Fruit fly (Drosophila melanogaster) whole organism, embryonic: ENCODE measurements around the gene Kal1.

Source experiments
- Atf-2 ChIP-seq: fragments of 200-800 bp; sonication (Bioruptor generic); optimal IDR thresholded peaks from 2 replicates; lab custom pipeline; 2016; ENCODE audit warnings: missing biosample characterization, missing genetic modification characterization
- Blimp-1 ChIP-seq: fragments of 200-800 bp; sonication (Bioruptor generic); optimal IDR thresholded peaks from 3 replicates; lab custom pipeline; 2018; ENCODE audit warnings: missing biosample characterization, missing genetic modification characterization, mild to moderate bottlenecking, moderate library complexity, missing genetic modification reagents
- CG10274 ChIP-seq: fragments of 200-800 bp; sonication (Bioruptor generic); optimal IDR thresholded peaks from 3 replicates; lab custom pipeline; 2017; ENCODE audit warnings: missing biosample characterization, mild to moderate bottlenecking, missing genetic modification characterization
- CG10431 ChIP-seq: fragments of 200-800 bp; sonication (Bioruptor generic); optimal IDR thresholded peaks from 3 replicates; lab custom pipeline; 2018; ENCODE audit warnings: missing biosample characterization, mild to moderate bottlenecking, missing genetic modification characterization
- CG10654 ChIP-seq: fragments of 200-800 bp; sonication (Bioruptor generic); optimal IDR thresholded peaks from 2 replicates; lab custom pipeline; 2016; ENCODE audit warnings: missing biosample characterization, missing genetic modification characterization
- CG11085 ChIP-seq: fragments of 200-800 bp; sonication (Bioruptor generic); IDR thresholded peaks from 2 replicates; pipeline ENCODE4 v1.3.6; 2022; ENCODE audit warnings: missing biosample characterization, missing genetic modification characterization
- CG1233 ChIP-seq: fragments of 200-800 bp; sonication (Bioruptor generic); optimal IDR thresholded peaks from 4 replicates; lab custom pipeline; 2018; ENCODE audit warnings: missing biosample characterization, mild to moderate bottlenecking, missing genetic modification characterization
- CG12744 ChIP-seq: fragments of 200-800 bp; sonication (Bioruptor generic); optimal IDR thresholded peaks from 2 replicates; lab custom pipeline; 2016; ENCODE audit warnings: missing biosample characterization, missing genetic modification characterization
- CG13123 ChIP-seq: fragments of 200-800 bp; sonication (Bioruptor generic); optimal IDR thresholded peaks from 2 replicates; lab custom pipeline; 2016; ENCODE audit warnings: missing biosample characterization, missing genetic modification characterization
- CG15073 ChIP-seq: fragments of 200-800 bp; sonication (Bioruptor generic); optimal IDR thresholded peaks from 2 replicates; lab custom pipeline; 2016; ENCODE audit warnings: missing biosample characterization, missing genetic modification characterization
- CG1603 ChIP-seq: fragments of 200-800 bp; sonication (Bioruptor generic); optimal IDR thresholded peaks from 2 replicates; lab custom pipeline; 2019; ENCODE audit warnings: missing biosample characterization, mild to moderate bottlenecking, missing genetic modification characterization, moderate library complexity
- CG16779 ChIP-seq: fragments of 200-800 bp; sonication (Bioruptor generic); IDR thresholded peaks from 2 replicates; pipeline ENCODE4 v1.3.6; 2022; ENCODE audit warnings: missing biosample characterization, missing genetic modification characterization
- CG17361 ChIP-seq: fragments of 200-800 bp; sonication (Bioruptor generic); IDR thresholded peaks from 3 replicates; pipeline ENCODE4 v1.3.6; 2022; ENCODE audit warnings: missing biosample characterization, missing genetic modification characterization
- CG3065 ChIP-seq: fragments of 200-800 bp; sonication (Bioruptor generic); optimal IDR thresholded peaks from 2 replicates; lab custom pipeline; 2016; ENCODE audit warnings: missing biosample characterization, missing genetic modification characterization
- CG4282 ChIP-seq: fragments of 200-800 bp; sonication (Bioruptor generic); optimal IDR thresholded peaks from 2 replicates; lab custom pipeline; 2016; ENCODE audit warnings: missing biosample characterization, missing genetic modification characterization
- CG43689 ChIP-seq: fragments of 200-800 bp; sonication (Bioruptor generic); IDR thresholded peaks from 2 replicates; pipeline ENCODE4 v1.3.6; 2022; ENCODE audit warnings: missing biosample characterization, missing genetic modification characterization
- CG4617 ChIP-seq: fragments of 200-800 bp; sonication (Bioruptor generic); optimal IDR thresholded peaks from 3 replicates; lab custom pipeline; 2016; ENCODE audit warnings: missing biosample characterization, missing genetic modification characterization, borderline replicate concordance
- CG5953 ChIP-seq: fragments of 200-800 bp; sonication (Bioruptor generic); IDR thresholded peaks from 2 replicates; pipeline ENCODE4 v1.3.6; 2022; ENCODE audit warnings: missing biosample characterization, missing genetic modification characterization
- CG6791 ChIP-seq: fragments of 200-800 bp; sonication (Bioruptor generic); IDR thresholded peaks from 3 replicates; pipeline ENCODE4 v1.3.6; 2022; ENCODE audit warnings: missing biosample characterization, missing genetic modification characterization; ENCODE audit not compliant: partially characterized antibody
- CG8089 ChIP-seq: fragments of 200-800 bp; sonication (Bioruptor generic); optimal IDR thresholded peaks from 3 replicates; lab custom pipeline; 2016; ENCODE audit warnings: missing biosample characterization, missing genetic modification characterization
- CTCF ChIP-seq: fragments of 200-800 bp; sonication (Bioruptor generic); optimal IDR thresholded peaks from 2 replicates; lab custom pipeline; 2017; ENCODE audit warnings: missing biosample characterization, mild to moderate bottlenecking, missing genetic modification characterization, moderate library complexity
- D19A ChIP-seq: fragments of 200-800 bp; optimal IDR thresholded peaks from 3 replicates; lab custom pipeline; 2019; ENCODE audit warnings: missing biosample characterization, mild to moderate bottlenecking, missing genetic modification characterization, moderate library complexity
- Dek ChIP-seq: fragments of 200-800 bp; sonication (Bioruptor generic); optimal IDR thresholded peaks from 3 replicates; lab custom pipeline; 2019; ENCODE audit warnings: missing biosample characterization, mild to moderate bottlenecking, missing genetic modification characterization, moderate library complexity
- Dip2 ChIP-seq: fragments of 200-800 bp; sonication (Bioruptor generic); IDR thresholded peaks from 2 replicates; pipeline ENCODE4 v1.3.6; 2022; ENCODE audit warnings: missing biosample characterization, missing genetic modification characterization
- Elba2 ChIP-seq: fragments of 200-800 bp; sonication (Bioruptor generic); optimal IDR thresholded peaks from 3 replicates; lab custom pipeline; 2016; ENCODE audit warnings: missing biosample characterization, missing genetic modification characterization
- Fer1 ChIP-seq: fragments of 200-800 bp; sonication (Bioruptor generic); optimal IDR thresholded peaks from 2 replicates; lab custom pipeline; 2017; ENCODE audit warnings: missing biosample characterization, mild to moderate bottlenecking, missing genetic modification characterization
- Fer3 ChIP-seq: fragments of 200-800 bp; sonication (Bioruptor generic); optimal IDR thresholded peaks from 2 replicates; lab custom pipeline; 2018; ENCODE audit warnings: missing biosample characterization, mild to moderate bottlenecking, missing genetic modification characterization, moderate library complexity
- Hmr ChIP-seq: fragments of 200-800 bp; sonication (Bioruptor generic); optimal IDR thresholded peaks from 3 replicates; lab custom pipeline; 2017; ENCODE audit warnings: mild to moderate bottlenecking, missing biosample characterization, missing genetic modification reagents, missing genetic modification characterization
- Hmx ChIP-seq: fragments of 200-800 bp; sonication (Bioruptor generic); optimal IDR thresholded peaks from 2 replicates; lab custom pipeline; 2016; ENCODE audit warnings: missing biosample characterization, missing genetic modification characterization
- Lim3 ChIP-seq: fragments of 200-800 bp; sonication (Bioruptor generic); IDR thresholded peaks from 2 replicates; pipeline ENCODE4 v1.3.6; 2022; ENCODE audit warnings: missing biosample characterization, missing genetic modification characterization
- Lpt ChIP-seq: fragments of >200 bp; optimal IDR thresholded peaks from 2 replicates; lab custom pipeline; 2018; ENCODE audit warnings: missing biosample characterization, missing genetic modification characterization
- NK7.1 ChIP-seq: fragments of 200-800 bp; sonication (Bioruptor generic); optimal IDR thresholded peaks from 3 replicates; lab custom pipeline; 2016; ENCODE audit warnings: missing biosample characterization, missing genetic modification characterization
- Nf-YA ChIP-seq: fragments of 200-800 bp; sonication (Bioruptor generic); IDR thresholded peaks from 2 replicates; pipeline ENCODE4 v1.3.6; 2022; ENCODE audit warnings: missing biosample characterization, missing genetic modification characterization
- Optix ChIP-seq: fragments of 200-800 bp; sonication (Bioruptor generic); IDR thresholded peaks from 3 replicates; pipeline ENCODE4 v1.3.6; 2022; ENCODE audit warnings: missing biosample characterization, missing genetic modification characterization
- PHDP ChIP-seq: fragments of 200-800 bp; sonication (Bioruptor generic); optimal IDR thresholded peaks from 3 replicates; lab custom pipeline; 2018; ENCODE audit warnings: missing biosample characterization, mild to moderate bottlenecking, missing genetic modification characterization, moderate library complexity
- Pdp1 ChIP-seq, 2 experiments: fragments of 200-800 bp; sonication (Bioruptor generic); optimal IDR thresholded peaks; 3 replicates each; lab custom pipeline; 2016; ENCODE audit warnings: missing biosample characterization in 2 of 2, missing genetic modification characterization in 2 of 2, mild to moderate bottlenecking in 1 of 2, moderate library complexity in 1 of 2
- Rfx ChIP-seq: fragments of 200-800 bp; sonication (Bioruptor generic); IDR thresholded peaks from 2 replicates; pipeline ENCODE4 v1.3.6; 2022; ENCODE audit warnings: missing biosample characterization, missing genetic modification characterization
- Sin3A ChIP-seq: fragments of >200 bp; optimal IDR thresholded peaks from 2 replicates; lab custom pipeline; 2018
- Sry-β ChIP-seq: fragments of 200-800 bp; sonication (Bioruptor generic); optimal IDR thresholded peaks from 2 replicates; lab custom pipeline; 2018; ENCODE audit warnings: missing biosample characterization, mild to moderate bottlenecking, missing genetic modification characterization, moderate library complexity
- Usf ChIP-seq: fragments of 200-800 bp; sonication (Bioruptor generic); optimal IDR thresholded peaks from 2 replicates; lab custom pipeline; 2017; ENCODE audit warnings: missing genotype, missing biosample characterization, missing genetic modification characterization
- YL-1 ChIP-seq: fragments of 200-800 bp; sonication (Bioruptor generic); optimal IDR thresholded peaks from 3 replicates; lab custom pipeline; 2017; ENCODE audit warnings: missing biosample characterization, mild to moderate bottlenecking, missing genetic modification characterization
- bab2 ChIP-seq: fragments of 200-800 bp; sonication (Bioruptor generic); optimal IDR thresholded peaks from 2 replicates; lab custom pipeline; 2016; ENCODE audit warnings: missing biosample characterization, missing genetic modification characterization
- bigmax ChIP-seq: fragments of 200-800 bp; sonication (Bioruptor generic); optimal IDR thresholded peaks from 2 replicates; lab custom pipeline; 2018; ENCODE audit warnings: missing biosample characterization, mild to moderate bottlenecking, missing genetic modification characterization
- cg ChIP-seq: fragments of 200-800 bp; sonication (Bioruptor generic); optimal IDR thresholded peaks from 3 replicates; lab custom pipeline; 2019; ENCODE audit warnings: missing biosample characterization, mild to moderate bottlenecking, missing genetic modification characterization, moderate library complexity
- inv ChIP-seq: fragments of 200-800 bp; sonication (Bioruptor generic); IDR thresholded peaks from 2 replicates; pipeline ENCODE4 v1.3.6; 2022; ENCODE audit warnings: missing biosample characterization, missing genetic modification characterization; ENCODE audit not compliant: partially characterized antibody
- odd ChIP-seq: fragments of 200-800 bp; sonication (Bioruptor generic); optimal IDR thresholded peaks from 2 replicates; lab custom pipeline; 2017; ENCODE audit warnings: missing biosample characterization, mild to moderate bottlenecking, missing genetic modification characterization
- pros ChIP-seq: fragments of 200-800 bp; sonication (Bioruptor generic); optimal IDR thresholded peaks from 3 replicates; lab custom pipeline; 2019; ENCODE audit warnings: missing biosample characterization, mild to moderate bottlenecking, missing genetic modification characterization, moderate library complexity
- slbo ChIP-seq: fragments of 200-800 bp; sonication (Bioruptor generic); IDR thresholded peaks from 2 replicates; pipeline ENCODE4 v1.3.6; 2022; ENCODE audit warnings: missing biosample characterization, missing genetic modification characterization
- slou ChIP-seq: fragments of 200-800 bp; sonication (Bioruptor generic); optimal IDR thresholded peaks from 3 replicates; lab custom pipeline; 2016; ENCODE audit warnings: missing biosample characterization, missing genetic modification characterization
- sna ChIP-seq: fragments of 200-800 bp; sonication (Bioruptor generic); IDR thresholded peaks from 2 replicates; pipeline ENCODE4 v1.3.6; 2022; ENCODE audit warnings: missing biosample characterization, missing genetic modification characterization; ENCODE audit not compliant: partially characterized antibody
- vfl ChIP-seq: fragments of 200-800 bp; sonication (Bioruptor generic); optimal IDR thresholded peaks from 2 replicates; lab custom pipeline; 2016; ENCODE audit warnings: missing biosample characterization, missing genetic modification characterization

The Kal1 gene

dm6 chr3R:24161173-24161811 lies 20.1 kb downstream of the Kal1 start, which contains the start of the genes Myo95E and TBC1d7 (continued):
- TF ChIP-seq Rfx (peak; percentile 95), CG17361 (peak; percentile 92), vfl (peak; percentile 61), NK7.1 (GFP tag; lab: Kevin White, UChicago) (no peak), CG8089 (no peak), CG43689 (GFP tag; lab: Robert Waterston, UW) (peak; percentile 87), CG1233 (GFP tag; lab: Kevin White, UChicago) (peak; percentile 81), Fer1 (GFP tag; lab: Kevin White, UChicago) (peak; percentile 83), CG1603 (tag; lab: Kevin White, UChicago) (no peak), slou (GFP tag; lab: Kevin White, UChicago) (peak; percentile 60), Dip2 (GFP tag; lab: Robert Waterston, UW) (no peak), CG12744 (no peak), Lim3 (GFP tag; lab: Robert Waterston, UW) (peak; percentile 85), Blimp-1 (no peak), slbo (GFP tag; lab: Robert Waterston, UW) (peak; percentile 93), CG15073 (GFP tag; lab: Kevin White, UChicago) (peak; percentile 28), pros (GFP tag; lab: Kevin White, UChicago) (no peak), Hmr (GFP tag; lab: Kevin White, UChicago) (peak; percentile 88), CG10274 (GFP tag; lab: Kevin White, UChicago) (peak; percentile 92), Sry-β (peak; percentile 64), Atf-2 (no peak), CG4617 (GFP tag; lab: Kevin White, UChicago) (peak; percentile 76), CG10654 (peak; percentile 73), odd (GFP tag; lab: Kevin White, UChicago) (no peak), Sin3A (lab: Kevin White, UChicago) (peak; percentile 5), cg (GFP tag; lab: Kevin White, UChicago) (no peak), CG6791 (GFP tag; lab: Robert Waterston, UW) (peak; percentile 39; the same call in 1 of the 3 replicates), Nf-YA (GFP tag; lab: Robert Waterston, UW) (peak; percentile 83), Fer3 (tag; lab: Kevin White, UChicago) (peak; percentile 86), CG16779 (GFP tag; lab: Robert Waterston, UW) (0 out of 2 replicates have a peak, but pooled peaks have one; percentile 46), CG10431 (GFP tag; lab: Kevin White, UChicago) (no peak), bab2 (GFP tag; lab: Kevin White, UChicago) (peak; percentile 58), CTCF (GFP tag; lab: Kevin White, UChicago) (no peak), Hmx (no peak), CG11085 (peak; percentile 73), CG5953 (GFP tag; lab: Robert Waterston, UW) (peak; percentile 89), Usf (GFP tag; lab: Kevin White, UChicago) (peak; percentile 72)

DNA sequence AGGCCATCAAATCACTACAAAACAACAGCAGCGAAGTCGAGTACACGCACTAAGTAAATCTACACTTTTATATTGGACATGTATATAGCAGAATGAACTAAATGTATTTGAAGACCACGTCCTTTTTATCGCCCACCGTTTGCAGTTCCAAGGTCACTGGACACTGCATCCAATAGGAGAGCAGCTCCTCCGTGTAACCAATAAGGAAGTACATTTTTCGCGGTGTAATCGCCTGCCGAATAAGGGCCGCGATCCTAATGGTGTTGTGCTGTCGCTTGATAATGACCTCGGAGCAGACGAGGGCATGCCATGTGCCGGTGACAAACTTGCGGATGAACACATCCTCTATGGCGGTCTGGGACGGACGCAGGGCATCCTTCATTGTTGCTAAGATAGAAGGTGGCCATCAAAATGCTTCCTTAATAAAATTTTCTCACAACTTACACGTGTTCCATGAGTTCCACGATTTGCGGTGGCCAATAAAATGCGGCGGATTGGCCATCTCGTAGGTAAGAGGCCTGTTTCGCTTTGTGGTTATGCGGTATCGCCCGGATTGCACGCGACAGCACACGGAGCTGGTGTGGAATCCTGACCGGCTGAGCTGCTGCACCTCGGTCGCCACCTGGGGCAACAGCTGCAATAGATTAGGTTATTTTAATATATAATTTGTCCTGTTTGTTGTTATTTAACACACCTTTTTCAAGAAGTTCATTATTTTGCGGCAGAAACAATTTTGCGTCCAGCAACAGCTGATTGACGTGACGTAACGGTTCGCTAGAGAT lies 21.8 kb downstream of the Kal1 start, which contains the start of gene mRpS24:
TSS of gene mRpS24 (minus strand) at position 772 of the 782 bp plus-strand sequence.
- no peak for TF ChIP-seq PHDP
- no peak for TF ChIP-seq CG13123
- peak; percentile 60 for TF ChIP-seq bigmax (GFP tag; lab: Kevin White, UChicago)
- TF ChIP-seq D19A (tag; lab: Kevin White, UChicago), result no peak
- peak; percentile 72 for TF ChIP-seq sna
- TF ChIP-seq Optix (GFP tag; lab: Robert Waterston, UW), result no peak
- no peak for TF ChIP-seq Lpt (GFP tag; lab: Kevin White, UChicago)
- TF ChIP-seq YL-1 (GFP tag; lab: Kevin White, UChicago), result peak; percentile 32
- TF ChIP-seq inv (GFP tag; lab: Robert Waterston, UW), result no peak
- no peak for TF ChIP-seq CG3065 (GFP tag; lab: Kevin White, UChicago)
- TF ChIP-seq Pdp1 (GFP tag; optimal IDR thresholded peaks at IDR 0.05; lab: Kevin White, UChicago), result peak in 1 of 2 experiments; percentile 97
- peak; percentile 94 for TF ChIP-seq Elba2
- TF ChIP-seq Dek, result no peak
- no peak for TF ChIP-seq CG4282 (GFP tag; lab: Kevin White, UChicago)
- no peak for TF ChIP-seq CG16779 (GFP tag; lab: Robert Waterston, UW)
